Worm (Caenorhabditis elegans) whole organism, L1 larva: ENCODE measurements around the gene leo-1.

Experiments used
- C16A3.4 ChIP-seq: fragments of 150-350 bp; optimal IDR thresholded peaks from 2 replicates; lab custom pipeline; 2014; ENCODE audit warnings: missing biosample characterization, missing genetic modification characterization
- alr-1 ChIP-seq: fragments of 200-800 bp; sonication (Bioruptor generic); optimal IDR thresholded peaks from 2 replicates; lab custom pipeline; 2018; ENCODE audit warnings: borderline replicate concordance, mild to moderate bottlenecking, missing genetic modification characterization, missing compliant biosample characterization
- ceh-8 ChIP-seq: fragments of 200-800 bp; sonication (Bioruptor generic); optimal IDR thresholded peaks from 2 replicates; lab custom pipeline; 2018; ENCODE audit warnings: mild to moderate bottlenecking, missing genetic modification characterization, moderate library complexity, missing compliant biosample characterization
- ceh-82 ChIP-seq, 3 experiments: fragments of 150-350 bp in 1 of 3; sonication (generic microtip) in 2 of 3; optimal IDR thresholded peaks; 2 replicates each; lab custom pipeline; 2014 to 2017; ENCODE audit warnings: missing biosample characterization in 3 of 3, missing genetic modification characterization in 3 of 3
- ceh-88 ChIP-seq: fragments of 200-800 bp; sonication (Bioruptor generic); IDR thresholded peaks from 2 replicates; pipeline ENCODE4 v1.3.6; 2022; ENCODE audit warnings: missing genetic modification characterization, missing compliant biosample characterization
- dpl-1 ChIP-seq, 3 experiments: fragments of 150-350 bp in 2 of 3; sonication (generic microtip) in 1 of 3; optimal IDR thresholded peaks; 2 replicates each; lab custom pipeline; 2014 to 2017; ENCODE audit warnings: missing biosample characterization in 3 of 3, missing genetic modification characterization in 3 of 3, missing genetic modification reagents in 3 of 3
- dsc-1 ChIP-seq: sonication (generic microtip); optimal IDR thresholded peaks from 2 replicates; lab custom pipeline; 2016; ENCODE audit warnings: mild to moderate bottlenecking, missing genetic modification characterization, missing compliant biosample characterization
- efl-1 ChIP-seq, 4 experiments: fragments of 150-350 bp; optimal IDR thresholded peaks in 3 of 4; peaks in 1 of 4; 1 replicate in 1 of 4; 2 replicates in 3 of 4; lab custom pipeline; 2014; ENCODE audit warnings: missing biosample characterization in 2 of 4, missing genetic modification characterization in 2 of 4, missing genetic modification reagents in 2 of 4
- egl-13 ChIP-seq: sonication (generic microtip); optimal IDR thresholded peaks from 2 replicates; lab custom pipeline; 2016; ENCODE audit warnings: missing genotype, missing genetic modification reagents, missing genetic modification characterization, missing compliant biosample characterization
- ets-5 ChIP-seq: fragments of 200-800 bp; sonication (Bioruptor generic); IDR thresholded peaks from 2 replicates; pipeline ENCODE4 v1.3.6; 2022; ENCODE audit warnings: missing genetic modification characterization, missing compliant biosample characterization
- fkh-4 ChIP-seq: sonication (generic microtip); optimal IDR thresholded peaks from 2 replicates; lab custom pipeline; 2016; ENCODE audit warnings: missing compliant biosample characterization, missing genetic modification characterization, borderline replicate concordance
- fkh-8 ChIP-seq: sonication (generic microtip); optimal IDR thresholded peaks from 2 replicates; lab custom pipeline; 2016; ENCODE audit warnings: mild to moderate bottlenecking, missing genetic modification characterization, missing compliant biosample characterization
- fos-1 ChIP-seq: fragments of 150-350 bp; optimal IDR thresholded peaks from 2 replicates; lab custom pipeline; 2014; ENCODE audit warnings: missing biosample characterization, missing genetic modification characterization
- irx-1 ChIP-seq: sonication (generic microtip); optimal IDR thresholded peaks from 2 replicates; lab custom pipeline; 2016; ENCODE audit warnings: missing genetic modification characterization, missing compliant biosample characterization
- lin-14 ChIP-seq: fragments of 200-800 bp; sonication (Bioruptor generic); optimal IDR thresholded peaks from 2 replicates; lab custom pipeline; 2018; ENCODE audit warnings: mild to moderate bottlenecking, missing genetic modification characterization, moderate library complexity, missing compliant biosample characterization
- lin-35 ChIP-seq, 2 experiments: fragments of 150-350 bp; optimal IDR thresholded peaks; 2 replicates each; lab custom pipeline; 2014; ENCODE audit warnings: missing biosample characterization in 2 of 2, missing genetic modification characterization in 2 of 2, missing genetic modification reagents in 2 of 2
- lir-3 ChIP-seq: sonication (generic microtip); optimal IDR thresholded peaks from 2 replicates; lab custom pipeline; 2016; ENCODE audit warnings: mild to moderate bottlenecking, missing genetic modification characterization, moderate library complexity, missing compliant biosample characterization; ENCODE audit not compliant: poor library complexity
- lsy-2 ChIP-seq, 2 experiments: fragments of 150-350 bp; optimal IDR thresholded peaks; 2 replicates each; lab custom pipeline; 2014; ENCODE audit warnings: missing biosample characterization in 2 of 2, missing genetic modification characterization in 2 of 2
- mdl-1 ChIP-seq, 2 experiments: fragments of 150-350 bp; optimal IDR thresholded peaks; 2 replicates each; lab custom pipeline; 2014 to 2017; ENCODE audit warnings: missing biosample characterization in 2 of 2, missing genetic modification characterization in 2 of 2, inconsistent platforms in 1 of 2
- mef-2 ChIP-seq: fragments of 150-350 bp; optimal IDR thresholded peaks from 2 replicates; lab custom pipeline; 2014; ENCODE audit warnings: missing biosample characterization, missing genetic modification characterization
- mep-1 ChIP-seq: fragments of 150-350 bp; optimal IDR thresholded peaks from 2 replicates; lab custom pipeline; 2014; ENCODE audit warnings: missing biosample characterization, missing genetic modification characterization
- nhr-19 ChIP-seq: fragments of 200-800 bp; sonication (Bioruptor generic); conservative IDR thresholded peaks from 2 replicates; pipeline ENCODE4 v1.3.6; 2022; ENCODE audit warnings: missing genetic modification characterization, missing compliant biosample characterization
- nhr-20 ChIP-seq: sonication (generic microtip); optimal IDR thresholded peaks from 2 replicates; lab custom pipeline; 2016; ENCODE audit warnings: mild to moderate bottlenecking, missing genetic modification characterization, missing compliant biosample characterization
- nhr-237 ChIP-seq: fragments of 150-350 bp; optimal IDR thresholded peaks from 2 replicates; lab custom pipeline; 2014; ENCODE audit warnings: missing biosample characterization, missing genetic modification characterization
- nhr-71 ChIP-seq: sonication (generic microtip); optimal IDR thresholded peaks from 2 replicates; lab custom pipeline; 2016; ENCODE audit warnings: mild to moderate bottlenecking, missing genetic modification characterization, moderate library complexity, missing compliant biosample characterization
- nhr-85 ChIP-seq: sonication (generic microtip); peaks from one replicate; lab custom pipeline; 2016; ENCODE audit warnings: missing genetic modification characterization, inconsistent platforms, missing compliant biosample characterization
- nhr-90 ChIP-seq: sonication (generic microtip); optimal IDR thresholded peaks from 2 replicates; lab custom pipeline; 2016; ENCODE audit warnings: mild to moderate bottlenecking, missing genetic modification characterization, missing compliant biosample characterization; ENCODE audit not compliant: poor library complexity
- pag-3 ChIP-seq: sonication (generic microtip); optimal IDR thresholded peaks from 2 replicates; lab custom pipeline; 2017; ENCODE audit warnings: missing genetic modification characterization, mild to moderate bottlenecking, missing compliant biosample characterization, antibody characterized with exemption, borderline replicate concordance; ENCODE audit not compliant: insufficient read depth
- pax-3 ChIP-seq: fragments of 200-800 bp; sonication (Bioruptor generic); optimal IDR thresholded peaks from 2 replicates; lab custom pipeline; 2018; ENCODE audit warnings: mild to moderate bottlenecking, missing genetic modification characterization, moderate library complexity, missing compliant biosample characterization
- pqm-1 ChIP-seq: sonication (generic microtip); optimal IDR thresholded peaks from 3 replicates; lab custom pipeline; 2017; ENCODE audit warnings: missing biosample characterization, missing genetic modification characterization
- rnt-1 ChIP-seq: sonication (generic microtip); optimal IDR thresholded peaks from 2 replicates; lab custom pipeline; 2016; ENCODE audit warnings: mild to moderate bottlenecking, missing genetic modification characterization, moderate library complexity, missing compliant biosample characterization
- skn-1 ChIP-seq: fragments of 150-350 bp; optimal IDR thresholded peaks from 2 replicates; lab custom pipeline; 2014; ENCODE audit warnings: missing biosample characterization, missing genetic modification characterization
- sox-4 ChIP-seq: sonication (generic microtip); optimal IDR thresholded peaks from 2 replicates; lab custom pipeline; 2016; ENCODE audit warnings: missing genetic modification characterization, missing compliant biosample characterization
- swsn-7 ChIP-seq: sonication (generic microtip); optimal IDR thresholded peaks from 2 replicates; lab custom pipeline; 2016; ENCODE audit warnings: missing genetic modification characterization, missing compliant biosample characterization
- tbx-2 ChIP-seq: sonication (generic microtip); optimal IDR thresholded peaks from 2 replicates; lab custom pipeline; 2016; ENCODE audit warnings: missing genetic modification characterization, missing compliant biosample characterization
- unc-130 ChIP-seq: fragments of 150-350 bp; optimal IDR thresholded peaks from 2 replicates; lab custom pipeline; 2017; ENCODE audit warnings: missing biosample characterization, missing genetic modification characterization, inconsistent platforms
- unc-62 ChIP-seq: fragments of 150-350 bp; optimal IDR thresholded peaks from 2 replicates; lab custom pipeline; 2014; ENCODE audit warnings: missing biosample characterization, missing genetic modification reagents, missing genetic modification characterization
- unc-86 ChIP-seq: sonication (generic microtip); optimal IDR thresholded peaks from 2 replicates; lab custom pipeline; 2016; ENCODE audit warnings: missing genetic modification characterization, missing compliant biosample characterization
- vab-15 ChIP-seq: sonication (generic microtip); optimal IDR thresholded peaks from 2 replicates; lab custom pipeline; 2017; ENCODE audit warnings: missing genotype, mild to moderate bottlenecking, missing genetic modification characterization, missing compliant biosample characterization
- xbp-1 ChIP-seq: sonication (generic microtip); optimal IDR thresholded peaks from 2 replicates; lab custom pipeline; 2016; ENCODE audit warnings: missing genetic modification characterization, missing compliant biosample characterization
- zag-1 ChIP-seq: fragments of 150-350 bp; optimal IDR thresholded peaks from 2 replicates; lab custom pipeline; 2014; ENCODE audit warnings: missing biosample characterization, missing genetic modification characterization
- ztf-11 ChIP-seq, 2 experiments: sonication (generic microtip); optimal IDR thresholded peaks; 2 replicates each; lab custom pipeline; 2016 to 2017; ENCODE audit warnings: missing genetic modification characterization in 2 of 2, missing biosample characterization in 1 of 2, missing compliant biosample characterization in 1 of 2
- ztf-4 ChIP-seq: fragments of 150-350 bp; optimal IDR thresholded peaks from 2 replicates; lab custom pipeline; 2014; ENCODE audit warnings: missing biosample characterization, missing genetic modification characterization

Gene leo-1

ce11 chrIV:11316640-11317039 is 12.5 kb downstream of the leo-1 start:
- TF ChIP-seq ztf-11 (tag; optimal IDR thresholded peaks at IDR 0.05; lab: Kevin White, UChicago) (no peak), nhr-85 (tag; lab: Kevin White, UChicago) (peak; percentile 53), skn-1 (tag; lab: Kevin White, UChicago) (peak; percentile 31)
- TF ChIP-seq, all 84 proteins: peak for 2

ce11 chrIV:11316106-11316505 is 13.1 kb downstream of the leo-1 start:
- peak; percentile 51 for TF ChIP-seq lin-14
- TF ChIP-seq skn-1 (tag; lab: Kevin White, UChicago): peak; percentile 78
- TF ChIP-seq xbp-1 (tag; lab: Kevin White, UChicago): no peak
- no peak for TF ChIP-seq zag-1 (tag; lab: Kevin White, UChicago)
- TF ChIP-seq nhr-85 (tag; lab: Kevin White, UChicago): peak; percentile 31

ce11 chrIV:11315688-11316087 is 13.5 kb downstream of the leo-1 start:
- TF ChIP-seq nhr-237 (tag; lab: Kevin White, UChicago) (no peak), nhr-85 (tag; lab: Kevin White, UChicago) (peak; percentile 80), nhr-20 (tag; lab: Kevin White, UChicago) (no peak), ztf-11 (tag; optimal IDR thresholded peaks at IDR 0.05; lab: Kevin White, UChicago) (peak in 1 of 2 experiments; percentile 26), efl-1 (optimal IDR thresholded peaks at IDR 0.05; lab: Kevin White, UChicago) (no peak), efl-1 (GFP tag; optimal IDR thresholded peaks at IDR 0.05 in 1 of 2; lab: Kevin White, UChicago) (peak in 1 of 2 experiments; percentile 90), unc-130 (tag; lab: Kevin White, UChicago) (no peak), lin-14 (no peak)

DNA sequence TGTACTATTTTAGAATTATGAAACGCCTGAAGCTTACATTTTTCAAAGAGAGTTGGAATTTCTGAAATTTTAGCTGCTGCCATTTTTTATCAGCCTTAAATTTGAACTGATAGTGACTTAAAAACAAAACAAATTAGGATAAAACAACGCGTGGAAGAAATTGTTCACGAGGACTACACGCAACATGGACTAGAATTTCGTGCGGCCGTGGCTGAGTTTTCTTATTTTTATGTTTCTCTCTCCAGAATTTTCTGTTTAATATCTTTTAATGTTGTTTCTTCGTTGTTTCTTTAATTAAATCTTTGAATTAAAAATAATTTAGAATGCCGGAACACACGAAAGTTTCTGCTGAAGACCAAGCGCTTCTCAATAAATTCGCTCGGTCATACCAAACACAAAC is 14.3 kb downstream of the leo-1 start, which contains the start of the genes B0035.3, B0035.22 and pfd-4:
Gene B0035.3 (minus strand): TSS at position 114 of the 400 bp plus-strand sequence.
Gene B0035.22 (plus strand): TSS at position 269 of the 400 bp plus-strand sequence.
Gene pfd-4 (plus strand): TSS at position 323 of the 400 bp plus-strand sequence.
- peak; percentile 84 for TF ChIP-seq nhr-85 (tag; lab: Kevin White, UChicago)
- TF ChIP-seq tbx-2: peak; percentile 82
- TF ChIP-seq C16A3.4 (tag; lab: Kevin White, UChicago): peak; percentile 33
- TF ChIP-seq swsn-7 (tag; lab: Kevin White, UChicago): peak; percentile 77
- TF ChIP-seq nhr-19 (GFP tag; lab: Robert Waterston, UW): peak; percentile 58
- peak; percentile 70 to 79 for TF ChIP-seq lsy-2 (tag; optimal IDR thresholded peaks at IDR 0.05; lab: Kevin White, UChicago)
- peak; percentile 67 for TF ChIP-seq sox-4 (tag; lab: Kevin White, UChicago)
- peak; percentile 74 for TF ChIP-seq lin-14
- no peak for TF ChIP-seq pqm-1 (tag; lab: Kevin White, UChicago)
- TF ChIP-seq lir-3 (tag; lab: Kevin White, UChicago): peak; percentile 90
- TF ChIP-seq mep-1: peak; percentile 66
- peak; percentile 35 to 50 for TF ChIP-seq lin-35 (GFP tag; optimal IDR thresholded peaks at IDR 0.05; lab: Kevin White, UChicago)
- TF ChIP-seq egl-13 (tag; lab: Kevin White, UChicago): peak; percentile 70
- TF ChIP-seq ets-5 (GFP tag; lab: Robert Waterston, UW): no peak
- TF ChIP-seq fos-1 (tag; lab: Kevin White, UChicago): peak; percentile 11
- no peak for TF ChIP-seq ceh-8 (GFP tag; lab: Kevin White, UChicago)
- TF ChIP-seq nhr-71 (tag; lab: Kevin White, UChicago): peak; percentile 82
- peak in 1 of 2 experiments; percentile 3 for TF ChIP-seq mdl-1 (tag; optimal IDR thresholded peaks at IDR 0.05; lab: Kevin White, UChicago)
- TF ChIP-seq ztf-11 (tag; optimal IDR thresholded peaks at IDR 0.05; lab: Kevin White, UChicago): peak in 1 of 2 experiments; percentile 83
- TF ChIP-seq irx-1 (tag; lab: Kevin White, UChicago): peak; percentile 83
- TF ChIP-seq alr-1: no peak
- peak; percentile 39 for TF ChIP-seq fkh-8 (tag; lab: Kevin White, UChicago)
- peak in 1 of 3 experiments; percentile 30 for TF ChIP-seq ceh-82 (tag; optimal IDR thresholded peaks at IDR 0.05; lab: Kevin White, UChicago)
- peak; percentile 41 to 57 (median 45) for TF ChIP-seq dpl-1 (GFP tag; optimal IDR thresholded peaks at IDR 0.05; lab: Kevin White, UChicago)
- no peak for TF ChIP-seq vab-15
- no peak for TF ChIP-seq pag-3 (tag; lab: Kevin White, UChicago)
- peak; percentile 49 for TF ChIP-seq unc-86 (tag; lab: Kevin White, UChicago)
- peak; percentile 72 for TF ChIP-seq xbp-1 (tag; lab: Kevin White, UChicago)
- TF ChIP-seq pax-3 (tag; lab: Kevin White, UChicago): peak; percentile 73
- peak; percentile 14 to 60 for TF ChIP-seq efl-1 (optimal IDR thresholded peaks at IDR 0.05; lab: Kevin White, UChicago)
- TF ChIP-seq efl-1 (GFP tag; optimal IDR thresholded peaks at IDR 0.05 in 1 of 2; lab: Kevin White, UChicago): peak; percentile 45 to 73
- no peak for TF ChIP-seq ztf-4 (tag; lab: Kevin White, UChicago)
- TF ChIP-seq mef-2 (tag; lab: Kevin White, UChicago): no peak
- TF ChIP-seq ceh-88: no peak
- peak; percentile 84 for TF ChIP-seq fkh-4 (tag; lab: Kevin White, UChicago)
- peak; percentile 94 for TF ChIP-seq rnt-1 (tag; lab: Kevin White, UChicago)
- peak; percentile 80 for TF ChIP-seq dsc-1
- no peak for TF ChIP-seq unc-62
- peak; percentile 86 for TF ChIP-seq nhr-90 (tag; lab: Kevin White, UChicago)
